Fruit fly (Drosophila melanogaster) whole organism, wandering third instar larva: ENCODE results near the gene Zn72D.

Experiments
- Abd-B ChIP-seq: fragments of >200 bp; optimal IDR thresholded peaks from 2 replicates; lab custom pipeline; 2017; ENCODE audit warnings: missing biosample characterization, missing genetic modification characterization
- CG32264 ChIP-seq: fragments of 200-800 bp; sonication (Bioruptor generic); optimal IDR thresholded peaks from 2 replicates; lab custom pipeline; 2016; ENCODE audit warnings: missing biosample characterization, missing genetic modification characterization
- CG9705 ChIP-seq: fragments of 200-800 bp; sonication (Bioruptor generic); optimal IDR thresholded peaks from 2 replicates; lab custom pipeline; 2018; ENCODE audit warnings: missing biosample characterization, mild to moderate bottlenecking, missing genetic modification characterization
- CrebA ChIP-seq: fragments of 200-800 bp; sonication (Bioruptor generic); optimal IDR thresholded peaks from 2 replicates; lab custom pipeline; 2016; ENCODE audit warnings: missing biosample characterization, mild to moderate bottlenecking, missing genetic modification characterization, borderline replicate concordance
- Dfd ChIP-seq: fragments of >200 bp; optimal IDR thresholded peaks from 2 replicates; lab custom pipeline; 2017; ENCODE audit warnings: missing biosample characterization, missing genetic modification characterization
- Dif ChIP-seq: fragments of 200-275, 200-300 bp; sonication (Bioruptor generic); optimal IDR thresholded peaks from 2 replicates; lab custom pipeline; 2018; ENCODE audit warnings: missing biosample characterization, missing genetic modification characterization; ENCODE audit not compliant: partially characterized antibody
- GATAd ChIP-seq: sonication (Bioruptor generic); optimal IDR thresholded peaks from 2 replicates; lab custom pipeline; 2016; ENCODE audit warnings: missing biosample characterization, missing genetic modification characterization
- HLH106 ChIP-seq: fragments of 200-800 bp; optimal IDR thresholded peaks from 3 replicates; lab custom pipeline; 2019; ENCODE audit warnings: missing biosample characterization, mild to moderate bottlenecking, missing genetic modification characterization, moderate library complexity
- Hnf4 ChIP-seq: fragments of 200-800 bp; sonication (Bioruptor generic); optimal IDR thresholded peaks from 2 replicates; lab custom pipeline; 2016; ENCODE audit warnings: missing biosample characterization, mild to moderate bottlenecking, missing genetic modification characterization
- Hr78 ChIP-seq: fragments of >200 bp; optimal IDR thresholded peaks from 2 replicates; lab custom pipeline; 2017; ENCODE audit warnings: missing biosample characterization, missing genetic modification characterization
- Hr83 ChIP-seq: fragments of 200-300 bp; sonication (Bioruptor generic); optimal IDR thresholded peaks from 2 replicates; lab custom pipeline; 2016; ENCODE audit warnings: missing biosample characterization, mild to moderate bottlenecking, missing genetic modification characterization, moderate library complexity; ENCODE audit not compliant: poor library complexity, severe bottlenecking
- Jra ChIP-seq: sonication (Bioruptor generic); optimal IDR thresholded peaks from 2 replicates; lab custom pipeline; 2016; ENCODE audit warnings: missing biosample characterization, missing genetic modification characterization
- Mio ChIP-seq: sonication (Bioruptor generic); optimal IDR thresholded peaks from 2 replicates; lab custom pipeline; 2016; ENCODE audit warnings: missing biosample characterization, missing genetic modification characterization
- Myc ChIP-seq: fragments of >200 bp; optimal IDR thresholded peaks from 2 replicates; lab custom pipeline; 2017
- N ChIP-seq: fragments of >200 bp; optimal IDR thresholded peaks from 2 replicates; lab custom pipeline; 2018; ENCODE audit warnings: missing biosample characterization, missing external identifiers, missing genetic modification characterization
- OdsH ChIP-seq: fragments of 200-800 bp; sonication (Bioruptor generic); optimal IDR thresholded peaks from 2 replicates; lab custom pipeline; 2016; ENCODE audit warnings: missing biosample characterization, mild to moderate bottlenecking, missing genetic modification characterization
- Rel ChIP-seq, 2 experiments: fragments of 200-800 bp; sonication (Bioruptor generic) in 1 of 2; optimal IDR thresholded peaks; 2 replicates in 1 of 2; 3 replicates in 1 of 2; lab custom pipeline; 2016 to 2019; ENCODE audit warnings: mild to moderate bottlenecking in 2 of 2, missing biosample characterization in 2 of 2, missing genetic modification characterization in 2 of 2, moderate library complexity in 1 of 2
- Sp1 ChIP-seq: fragments of 200-800 bp; sonication (Bioruptor generic); optimal IDR thresholded peaks from 3 replicates; lab custom pipeline; 2019; ENCODE audit warnings: missing biosample characterization, mild to moderate bottlenecking, missing genetic modification characterization, moderate library complexity
- Vsx2 ChIP-seq: fragments of 200-300, 225-300 bp; sonication (Bioruptor generic); optimal IDR thresholded peaks from 2 replicates; lab custom pipeline; 2018; ENCODE audit warnings: missing biosample characterization, missing genetic modification characterization; ENCODE audit not compliant: partially characterized antibody
- br ChIP-seq: fragments of 200-800 bp; sonication (Bioruptor generic); optimal IDR thresholded peaks from 2 replicates; lab custom pipeline; 2016; ENCODE audit warnings: missing biosample characterization, missing genetic modification characterization
- brk ChIP-seq: fragments of 200-800 bp; sonication (Bioruptor generic); optimal IDR thresholded peaks from 2 replicates; lab custom pipeline; 2016; ENCODE audit warnings: missing biosample characterization, mild to moderate bottlenecking, missing genetic modification characterization
- dl ChIP-seq, 2 experiments: fragments of 175-275, 200-275 bp in 1 of 2; fragments of 200-275 bp in 1 of 2; sonication (Bioruptor generic); optimal IDR thresholded peaks; lab custom pipeline; 2018; ENCODE audit warnings: mild to moderate bottlenecking in 2 of 2, missing biosample characterization in 2 of 2, missing genetic modification characterization in 2 of 2, moderate library complexity in 2 of 2; ENCODE audit not compliant: partially characterized antibody in 2 of 2, insufficient read depth in 1 of 2
- dmrt93B ChIP-seq: fragments of 200-800 bp; sonication (Bioruptor generic); optimal IDR thresholded peaks from 2 replicates; lab custom pipeline; 2018; ENCODE audit warnings: missing biosample characterization, mild to moderate bottlenecking, missing genetic modification characterization
- dsf ChIP-seq: sonication (Bioruptor generic); optimal IDR thresholded peaks from 2 replicates; lab custom pipeline; 2016; ENCODE audit warnings: missing biosample characterization, missing genetic modification characterization, borderline replicate concordance
- ey ChIP-seq: fragments of 200-800 bp; sonication (Bioruptor generic); optimal IDR thresholded peaks from 2 replicates; lab custom pipeline; 2016; ENCODE audit warnings: missing biosample characterization, missing genetic modification characterization
- foxo ChIP-seq, 2 experiments: fragments of 200-800 bp; sonication (Bioruptor generic); optimal IDR thresholded peaks; 2 replicates in 1 of 2; 3 replicates in 1 of 2; lab custom pipeline; 2016 to 2017; ENCODE audit warnings: missing biosample characterization in 2 of 2, missing genetic modification characterization in 2 of 2
- fru ChIP-seq: fragments of 200-800 bp; sonication (Bioruptor generic); optimal IDR thresholded peaks from 3 replicates; lab custom pipeline; 2016; ENCODE audit warnings: missing biosample characterization, mild to moderate bottlenecking, missing genetic modification characterization
- h ChIP-seq: fragments of 200-800 bp; sonication (Bioruptor generic); optimal IDR thresholded peaks from 3 replicates; lab custom pipeline; 2016; ENCODE audit warnings: missing biosample characterization, mild to moderate bottlenecking, missing genetic modification characterization
- jim ChIP-seq: fragments of 175-275, 200-325 bp; sonication (Bioruptor generic); optimal IDR thresholded peaks from 2 replicates; lab custom pipeline; 2016; ENCODE audit warnings: missing biosample characterization, mild to moderate bottlenecking, missing genetic modification characterization
- lola ChIP-seq: fragments of >200 bp; optimal IDR thresholded peaks from 2 replicates; lab custom pipeline; 2017; ENCODE audit warnings: missing biosample characterization, missing genetic modification characterization
- pan ChIP-seq: fragments of >200 bp; optimal IDR thresholded peaks from 2 replicates; lab custom pipeline; 2017
- psq ChIP-seq: fragments of 200-800 bp; sonication (Bioruptor generic); optimal IDR thresholded peaks from 3 replicates; lab custom pipeline; 2017; ENCODE audit warnings: missing biosample characterization, mild to moderate bottlenecking, missing genetic modification characterization, moderate library complexity
- rgr ChIP-seq: fragments of 200-800 bp; sonication (Bioruptor generic); optimal IDR thresholded peaks from 3 replicates; lab custom pipeline; 2016; ENCODE audit warnings: missing biosample characterization, mild to moderate bottlenecking, missing genetic modification characterization
- sage ChIP-seq: fragments of 200-800 bp; sonication (Bioruptor generic); optimal IDR thresholded peaks from 2 replicates; lab custom pipeline; 2016; ENCODE audit warnings: missing biosample characterization, mild to moderate bottlenecking, missing genetic modification characterization
- sv ChIP-seq: fragments of 200-800 bp; sonication (Bioruptor generic); optimal IDR thresholded peaks from 3 replicates; lab custom pipeline; 2016; ENCODE audit warnings: missing biosample characterization, missing genetic modification characterization
- tai ChIP-seq: sonication (Bioruptor generic); optimal IDR thresholded peaks from 2 replicates; lab custom pipeline; 2016; ENCODE audit warnings: missing biosample characterization, missing genetic modification characterization
- usp ChIP-seq: fragments of >200 bp; optimal IDR thresholded peaks from 2 replicates; lab custom pipeline; 2017; ENCODE audit warnings: missing biosample characterization, missing genetic modification characterization
- woc ChIP-seq: sonication (Bioruptor generic); optimal IDR thresholded peaks from 2 replicates; lab custom pipeline; 2016; ENCODE audit warnings: missing biosample characterization, mild to moderate bottlenecking, missing genetic modification characterization

The Zn72D gene

dm6 chr3L:16113607-16114337 is 1.3 kb upstream of the Zn72D start:
- no peak for TF ChIP-seq Vsx2
- peak; percentile 86 for TF ChIP-seq Hnf4 (GFP tag; lab: Kevin White, UChicago)
- peak; percentile 74 for TF ChIP-seq sage
- peak; percentile 84 for TF ChIP-seq HLH106
- no peak for TF ChIP-seq jim (GFP tag; lab: Kevin White, UChicago)
- peak; percentile 92 for TF ChIP-seq rgr
- TF ChIP-seq Sp1 (GFP tag; lab: Kevin White, UChicago): peak; percentile 84
- TF ChIP-seq usp (GFP tag; lab: Kevin White, UChicago): no peak
- no peak for TF ChIP-seq Myc (lab: Kevin White, UChicago)
- TF ChIP-seq Abd-B (GFP tag; lab: Kevin White, UChicago): no peak
- TF ChIP-seq Jra (GFP tag; lab: Kevin White, UChicago): peak; percentile 82
- TF ChIP-seq Rel (GFP tag; optimal IDR thresholded peaks at IDR 0.05; lab: Kevin White, UChicago): no peak
- TF ChIP-seq Rel (tag; optimal IDR thresholded peaks at IDR 0.05; lab: Kevin White, UChicago): peak; percentile 44
- TF ChIP-seq Mio (GFP tag; lab: Kevin White, UChicago): peak; percentile 61
- TF ChIP-seq CrebA (GFP tag; lab: Kevin White, UChicago): no peak
- TF ChIP-seq ey (GFP tag; lab: Kevin White, UChicago): peak; percentile 92
- peak; percentile 93 for TF ChIP-seq fru (GFP tag; lab: Kevin White, UChicago)
- TF ChIP-seq psq: peak; percentile 96
- no peak for TF ChIP-seq Hr78 (GFP tag; lab: Kevin White, UChicago)
- TF ChIP-seq N (GFP tag; lab: Kevin White, UChicago): no peak
- no peak for TF ChIP-seq dmrt93B
- peak; percentile 50 to 93 for TF ChIP-seq foxo (GFP tag; optimal IDR thresholded peaks at IDR 0.05; lab: Kevin White, UChicago)
- TF ChIP-seq h (GFP tag; lab: Kevin White, UChicago): peak; percentile 96
- TF ChIP-seq OdsH (GFP tag; lab: Kevin White, UChicago): peak; percentile 92
- TF ChIP-seq Dif: no peak
- peak; percentile 90 for TF ChIP-seq br (GFP tag; lab: Kevin White, UChicago)
- TF ChIP-seq dsf: peak; percentile 84
- no peak for TF ChIP-seq tai (GFP tag; lab: Kevin White, UChicago)
- no peak for TF ChIP-seq Dfd
- no peak for TF ChIP-seq lola (GFP tag; lab: Kevin White, UChicago)
- TF ChIP-seq woc (GFP tag; lab: Kevin White, UChicago): peak; percentile 94
- no peak for TF ChIP-seq brk (GFP tag; lab: Kevin White, UChicago)
- TF ChIP-seq pan (lab: Kevin White, UChicago): no peak
- peak; percentile 80 for TF ChIP-seq CG9705 (GFP tag; lab: Kevin White, UChicago)
- no peak for TF ChIP-seq dl (GFP tag; optimal IDR thresholded peaks at IDR 0.05; lab: Kevin White, UChicago; ENCODE audit: insufficient read depth in 1 of 2, partially characterized antibody in 2 of 2)
- peak; percentile 39 for TF ChIP-seq GATAd (GFP tag; lab: Kevin White, UChicago)
- peak; percentile 77 for TF ChIP-seq CG32264
- peak; percentile 88 for TF ChIP-seq sv (GFP tag; lab: Kevin White, UChicago)
- TF ChIP-seq Hr83 (GFP tag; lab: Kevin White, UChicago): peak; percentile 73

- no peak for TF ChIP-seq usp (GFP tag; lab: Kevin White, UChicago)
- TF ChIP-seq Hnf4 (GFP tag; lab: Kevin White, UChicago): no peak
- TF ChIP-seq, all 38 proteins: peak for 0
These were observed 679 bp upstream of the Zn72D start, which contains the start of gene Taf4 for dm6 chr3L:16113003-16113606. Taf4 (plus strand) TSS chr3L:16113212.
